Fruit fly (Drosophila melanogaster): ENCODE measurements around the gene Met.

Gene Met

dm6 chrX:11580200-11580840 lies 35.6 kb upstream of the Met start, which contains the start of gene nod (continued):
- TF ChIP-seq Bdp1 (GFP tag; optimal IDR thresholded peaks at IDR 0.05), result peak; percentile 7
- TF ChIP-seq sug (tag; optimal IDR thresholded peaks at IDR 0.05), result peak; percentile 63
- TF ChIP-seq CG9609 (GFP tag; optimal IDR thresholded peaks at IDR 0.05), result peak; percentile 55
- peak; percentile 35 for TF ChIP-seq tx (GFP tag; optimal IDR thresholded peaks at IDR 0.05)
- TF ChIP-seq CG2889 (GFP tag; IDR thresholded peaks at IDR 0.05), result peak; percentile 57; the same call in 2 of the 3 replicates
- TF ChIP-seq Hr39 (optimal IDR thresholded peaks at IDR 0.05), result no peak
- no peak for TF ChIP-seq pan (optimal IDR thresholded peaks at IDR 0.05)
- TF ChIP-seq pan (GFP tag; optimal IDR thresholded peaks at IDR 0.05 in 1 of 2, IDR thresholded peaks at IDR 0.05 in 1 of 2), result peak in 1 of 2 experiments; percentile 55
- TF ChIP-seq vfl (GFP tag; optimal IDR thresholded peaks at IDR 0.05), result peak; percentile 17
- no peak for TF ChIP-seq chm (GFP tag; IDR thresholded peaks at IDR 0.05)
- TF ChIP-seq ind (GFP tag; optimal IDR thresholded peaks at IDR 0.05), result peak; percentile 54
- peak; percentile 64 for TF ChIP-seq zfh1 (GFP tag; IDR thresholded peaks at IDR 0.05)
- peak; percentile 56 for TF ChIP-seq Atf6 (GFP tag; IDR thresholded peaks at IDR 0.05)
- peak; percentile 27 for TF ChIP-seq Camta (GFP tag; optimal IDR thresholded peaks at IDR 0.05)
- TF ChIP-seq CG3407 (GFP tag; optimal IDR thresholded peaks at IDR 0.05), result peak; percentile 36
- no peak for TF ChIP-seq CG8478 (optimal IDR thresholded peaks at IDR 0.05)
- TF ChIP-seq crp (GFP tag; optimal IDR thresholded peaks at IDR 0.05), result no peak
- TF ChIP-seq CG14667 (GFP tag; IDR thresholded peaks at IDR 0.05), result no peak
- 0 out of 2 replicates have a peak, but pooled peaks have one; percentile 37 for TF ChIP-seq Awh (GFP tag; IDR thresholded peaks at IDR 0.05)
- peak; percentile 21 for TF ChIP-seq Deaf1 (tag; optimal IDR thresholded peaks at IDR 0.05)
- TF ChIP-seq CG32532 (GFP tag; IDR thresholded peaks at IDR 0.05), result peak; percentile 53; the same call in 1 of the 2 replicates
- TF ChIP-seq Gug (GFP tag; IDR thresholded peaks at IDR 0.05), result peak; percentile 36; the same call in 1 of the 4 replicates
- TF ChIP-seq CG10565 (GFP tag; optimal IDR thresholded peaks at IDR 0.05), result no peak
- TF ChIP-seq otp (GFP tag; IDR thresholded peaks at IDR 0.05), result 0 out of 3 replicates have a peak, but pooled peaks have one; percentile 5
- TF ChIP-seq Dad (GFP tag; optimal IDR thresholded peaks at IDR 0.05), result peak; percentile 51
- peak; percentile 26 for TF ChIP-seq Dek (tag; optimal IDR thresholded peaks at IDR 0.05)
- TF ChIP-seq CG10431 (GFP tag; optimal IDR thresholded peaks at IDR 0.05), result no peak
- TF ChIP-seq Sox100B (GFP tag; optimal IDR thresholded peaks at IDR 0.05), result no peak
- peak; percentile 62 for TF ChIP-seq CG14441 (GFP tag; IDR thresholded peaks at IDR 0.05)
- TF ChIP-seq peb (GFP tag; IDR thresholded peaks at IDR 0.05), result no peak
- no peak for TF ChIP-seq twi (tag; optimal IDR thresholded peaks at IDR 0.05)
- TF ChIP-seq chinmo (GFP tag; IDR thresholded peaks at IDR 0.05; ENCODE audit: partially characterized antibody), result no peak
- TF ChIP-seq br (optimal IDR thresholded peaks at IDR 0.05), result no peak
- TF ChIP-seq CG4854 (GFP tag; optimal IDR thresholded peaks at IDR 0.05), result peak; percentile 44
- peak; percentile 71 for TF ChIP-seq D (optimal IDR thresholded peaks at IDR 0.05)
- peak; percentile 10 for TF ChIP-seq D (GFP tag; optimal IDR thresholded peaks at IDR 0.05)
- no peak for TF ChIP-seq ase (GFP tag; IDR thresholded peaks at IDR 0.05)
- TF ChIP-seq CG2129 (GFP tag; IDR thresholded peaks at IDR 0.05; ENCODE audit: partially characterized antibody), result peak; percentile 34; the same call in 1 of the 2 replicates
- TF ChIP-seq CG10267 (tag; optimal IDR thresholded peaks at IDR 0.05), result peak; percentile 58
- peak; percentile 93 for TF ChIP-seq CG9797 (GFP tag; optimal IDR thresholded peaks at IDR 0.05)
- TF ChIP-seq CG18011 (GFP tag; optimal IDR thresholded peaks at IDR 0.05), result peak; percentile 25
- TF ChIP-seq jigr1 (GFP tag; IDR thresholded peaks at IDR 0.05), result no peak
- peak; percentile 51 for TF ChIP-seq CG3281 (GFP tag; optimal IDR thresholded peaks at IDR 0.05)
- peak; percentile 94 for TF ChIP-seq CG7928 (GFP tag; optimal IDR thresholded peaks at IDR 0.05)
- peak; percentile 62 to 75 for TF ChIP-seq dpn (GFP tag; optimal IDR thresholded peaks at IDR 0.05)
- TF ChIP-seq CG33557 (GFP tag; optimal IDR thresholded peaks at IDR 0.05), result no peak
- TF ChIP-seq Rfx (GFP tag; IDR thresholded peaks at IDR 0.05), result peak; percentile 74
- peak; percentile 76; the same call in 2 of the 3 replicates for TF ChIP-seq ci (GFP tag; IDR thresholded peaks at IDR 0.05)
- peak; percentile 35 for TF ChIP-seq kni (GFP tag; optimal IDR thresholded peaks at IDR 0.05)
- no peak for TF ChIP-seq Kr (GFP tag; optimal IDR thresholded peaks at IDR 0.05)
- TF ChIP-seq Ssrp (tag; optimal IDR thresholded peaks at IDR 0.05), result peak; percentile 43
- TF ChIP-seq CG1647 (GFP tag; optimal IDR thresholded peaks at IDR 0.05), result peak; percentile 70
